Worm (Caenorhabditis elegans): ENCODE results near the gene F25H8.2.
"Not testable (repeated sequence)": the region's sequence is repeated elsewhere in the genome, so short reads cannot be mapped to it uniquely, and the experiment has no call there.

F25H8.2 gene

ce11 chrIV:9932055-9932454, at the start of gene F25H8.2, which contains the start of gene trmt-10A:
Gene F25H8.2, plus strand, starts transcription at chrIV:9932235.
Gene trmt-10A, minus strand, starts transcription at chrIV:9932213.
- TF ChIP-seq T22C8.4 (GFP tag; IDR thresholded peaks at IDR 0.05) = no peak
- TF ChIP-seq ztf-23 (GFP tag; IDR thresholded peaks at IDR 0.05) = no peak
- TF ChIP-seq tab-1 (GFP tag; IDR thresholded peaks at IDR 0.05) = no peak
- no peak for TF ChIP-seq klf-2 (GFP tag; conservative IDR thresholded peaks at IDR 0.05)
- no peak for TF ChIP-seq cog-1 (tag; optimal IDR thresholded peaks at IDR 0.05)
- no peak for TF ChIP-seq ztf-29 (GFP tag; IDR thresholded peaks at IDR 0.05)
- TF ChIP-seq ref-1 (GFP tag; conservative IDR thresholded peaks at IDR 0.05) = no peak
- no peak for TF ChIP-seq med-1 (GFP tag; optimal IDR thresholded peaks at IDR 0.05; ENCODE audit: insufficient read depth)

ce11 chrIV:9884257-9884656, 47.8 kb upstream of the F25H8.2 start, which contains the start of the genes prp-18 and mccc-1:
Gene prp-18, minus strand, starts transcription at chrIV:9884383.
Gene mccc-1, plus strand, starts transcription at chrIV:9884570.
- TF ChIP-seq med-1 (GFP tag; optimal IDR thresholded peaks at IDR 0.05; ENCODE audit: insufficient read depth) = no peak
- TF ChIP-seq T22C8.4 (GFP tag; IDR thresholded peaks at IDR 0.05) = no peak
- TF ChIP-seq flt-1 (GFP tag; IDR thresholded peaks at IDR 0.05) = no peak
- no peak for TF ChIP-seq tab-1 (GFP tag; IDR thresholded peaks at IDR 0.05)
- TF ChIP-seq ztf-23 (GFP tag; IDR thresholded peaks at IDR 0.05) = no peak
- no peak for TF ChIP-seq cog-1 (tag; optimal IDR thresholded peaks at IDR 0.05)
- no peak for TF ChIP-seq klf-2 (GFP tag; conservative IDR thresholded peaks at IDR 0.05)
- no peak for TF ChIP-seq ztf-29 (GFP tag; IDR thresholded peaks at IDR 0.05)

ce11 chrIV:9889857-9890256, 42.2 kb upstream of the F25H8.2 start, which contains the start of gene ttbk-3:
Gene ttbk-3, minus strand, starts transcription at chrIV:9889957.
- TF ChIP-seq flt-1 (GFP tag; IDR thresholded peaks at IDR 0.05) = no peak
- TF ChIP-seq klf-2 (GFP tag; conservative IDR thresholded peaks at IDR 0.05) = no peak
- TF ChIP-seq T22C8.4 (GFP tag; IDR thresholded peaks at IDR 0.05) = no peak
- TF ChIP-seq ref-1 (GFP tag; conservative IDR thresholded peaks at IDR 0.05) = no peak
- no peak for TF ChIP-seq cog-1 (tag; optimal IDR thresholded peaks at IDR 0.05)
- TF ChIP-seq med-1 (GFP tag; optimal IDR thresholded peaks at IDR 0.05; ENCODE audit: insufficient read depth) = no peak
- TF ChIP-seq ztf-23 (GFP tag; IDR thresholded peaks at IDR 0.05) = no peak
- no peak for TF ChIP-seq ztf-29 (GFP tag; IDR thresholded peaks at IDR 0.05)
- TF ChIP-seq tab-1 (GFP tag; IDR thresholded peaks at IDR 0.05) = no peak

- TF ChIP-seq klf-2 (GFP tag; conservative IDR thresholded peaks at IDR 0.05) (no peak), ref-1 (GFP tag; conservative IDR thresholded peaks at IDR 0.05) (no peak), cog-1 (tag; optimal IDR thresholded peaks at IDR 0.05) (no peak), flt-1 (GFP tag; IDR thresholded peaks at IDR 0.05) (no peak), tab-1 (GFP tag; IDR thresholded peaks at IDR 0.05) (no peak), med-1 (GFP tag; optimal IDR thresholded peaks at IDR 0.05; ENCODE audit: insufficient read depth) (no peak), ztf-23 (GFP tag; IDR thresholded peaks at IDR 0.05) (no peak), ztf-29 (GFP tag; IDR thresholded peaks at IDR 0.05) (no peak)
Observed at ce11 chrIV:9891938-9892337, 40.1 kb upstream of the F25H8.2 start, which contains the start of gene F32B6.4. Gene F32B6.4, minus strand, starts transcription at chrIV:9892038.

ce11 chrIV:9893649-9894048, 38.4 kb upstream of the F25H8.2 start, which contains the start of gene sss-1:
Gene sss-1, minus strand, starts transcription at chrIV:9893749.
- not testable (repeated sequence) for TF ChIP-seq ref-1 (GFP tag; conservative IDR thresholded peaks at IDR 0.05); ztf-23 (GFP tag; IDR thresholded peaks at IDR 0.05); flt-1 (GFP tag; IDR thresholded peaks at IDR 0.05)

- not testable (repeated sequence) for TF ChIP-seq tab-1, ztf-29, flt-1 (GFP tag; IDR thresholded peaks at IDR 0.05)
Observed at ce11 chrIV:9894331-9894730, 37.7 kb upstream of the F25H8.2 start, which contains the start of gene msp-77. Gene msp-77, plus strand, starts transcription at chrIV:9894631.

ce11 chrIV:9895088-9895487, 36.9 kb upstream of the F25H8.2 start, which contains the start of gene ssp-32:
Gene ssp-32, plus strand, starts transcription at chrIV:9895388.
- TF ChIP-seq ref-1 (GFP tag; conservative IDR thresholded peaks at IDR 0.05) (no peak), cog-1 (tag; optimal IDR thresholded peaks at IDR 0.05) (no peak), tab-1 (GFP tag; IDR thresholded peaks at IDR 0.05) (no peak), ztf-29 (GFP tag; IDR thresholded peaks at IDR 0.05) (no peak), T22C8.4 (GFP tag; IDR thresholded peaks at IDR 0.05) (no peak), flt-1 (GFP tag; IDR thresholded peaks at IDR 0.05) (no peak), ztf-23 (GFP tag; IDR thresholded peaks at IDR 0.05) (no peak)

- TF ChIP-seq tab-1 (GFP tag; IDR thresholded peaks at IDR 0.05) = no peak
- no peak for TF ChIP-seq T22C8.4 (GFP tag; IDR thresholded peaks at IDR 0.05)
- TF ChIP-seq klf-2 (GFP tag; conservative IDR thresholded peaks at IDR 0.05) = no peak
- TF ChIP-seq flt-1 (GFP tag; IDR thresholded peaks at IDR 0.05) = no peak
- no peak for TF ChIP-seq cog-1 (tag; optimal IDR thresholded peaks at IDR 0.05)
- no peak for TF ChIP-seq ref-1 (GFP tag; conservative IDR thresholded peaks at IDR 0.05)
- no peak for TF ChIP-seq ztf-23 (GFP tag; IDR thresholded peaks at IDR 0.05)
Observed at ce11 chrIV:9898712-9899111, 33.3 kb upstream of the F25H8.2 start, which contains the start of gene tbc-3. Gene tbc-3, plus strand, starts transcription at chrIV:9899012.

ce11 chrIV:9899227-9899626, 32.8 kb upstream of the F25H8.2 start:
- TF ChIP-seq ztf-23 (GFP tag; IDR thresholded peaks at IDR 0.05) (no peak), flt-1 (GFP tag; IDR thresholded peaks at IDR 0.05) (no peak), tab-1 (GFP tag; IDR thresholded peaks at IDR 0.05) (no peak), ref-1 (GFP tag; conservative IDR thresholded peaks at IDR 0.05) (no peak), klf-2 (GFP tag; conservative IDR thresholded peaks at IDR 0.05) (no peak), cog-1 (tag; optimal IDR thresholded peaks at IDR 0.05) (no peak), T22C8.4 (GFP tag; IDR thresholded peaks at IDR 0.05) (no peak), med-1 (GFP tag; optimal IDR thresholded peaks at IDR 0.05; ENCODE audit: insufficient read depth) (no peak), ztf-29 (GFP tag; IDR thresholded peaks at IDR 0.05) (no peak)

ce11 chrIV:9903608-9904007, 28.4 kb upstream of the F25H8.2 start, which contains the start of gene best-13:
Gene best-13, plus strand, starts transcription at chrIV:9903908.
- no peak for TF ChIP-seq tab-1 (GFP tag; IDR thresholded peaks at IDR 0.05)
- TF ChIP-seq med-1 (GFP tag; optimal IDR thresholded peaks at IDR 0.05; ENCODE audit: insufficient read depth) = no peak
- TF ChIP-seq klf-2 (GFP tag; conservative IDR thresholded peaks at IDR 0.05) = no peak
- no peak for TF ChIP-seq ref-1 (GFP tag; conservative IDR thresholded peaks at IDR 0.05)
- TF ChIP-seq T22C8.4 (GFP tag; IDR thresholded peaks at IDR 0.05) = no peak
- TF ChIP-seq ztf-29 (GFP tag; IDR thresholded peaks at IDR 0.05) = no peak
- no peak for TF ChIP-seq flt-1 (GFP tag; IDR thresholded peaks at IDR 0.05)
- TF ChIP-seq ztf-23 (GFP tag; IDR thresholded peaks at IDR 0.05) = no peak
- TF ChIP-seq cog-1 (tag; optimal IDR thresholded peaks at IDR 0.05) = no peak
